Worm (Caenorhabditis elegans) whole organism, L4 larva: Measurements from ENCODE around the gene Y22D7AR.2.

Source experiments
- F44E2.7 ChIP-seq: fragments of 200-800 bp; sonication (Bioruptor generic); IDR thresholded peaks from 2 replicates; pipeline ENCODE4 v2.1.2; 2022; ENCODE audit warnings: missing genetic modification characterization, missing compliant biosample characterization
- fos-1 ChIP-seq: fragments of 150-350 bp; optimal IDR thresholded peaks from 2 replicates; lab custom pipeline; 2014; ENCODE audit warnings: missing biosample characterization, missing genetic modification characterization
- lin-13 ChIP-seq: fragments of 150-350 bp; optimal IDR thresholded peaks from 2 replicates; lab custom pipeline; 2014; ENCODE audit warnings: missing biosample characterization, missing genetic modification reagents, missing genetic modification characterization
- lin-15B ChIP-seq: fragments of 150-350 bp; sonication (generic microtip); optimal IDR thresholded peaks from 3 replicates; lab custom pipeline; 2014; ENCODE audit warnings: missing biosample characterization, missing genetic modification characterization
- lin-29 ChIP-seq: fragments of 200-800 bp; sonication (Bioruptor generic); IDR thresholded peaks from 2 replicates; pipeline ENCODE4 v1.3.6; 2022; ENCODE audit warnings: missing genetic modification reagents, missing genetic modification characterization, missing compliant biosample characterization
- lin-39 ChIP-seq: fragments of 150-350 bp; optimal IDR thresholded peaks from 2 replicates; lab custom pipeline; 2014; ENCODE audit warnings: missing biosample characterization, missing genetic modification reagents, missing genetic modification characterization
- mep-1 ChIP-seq: fragments of 150-350 bp; sonication (generic microtip); optimal IDR thresholded peaks from 3 replicates; lab custom pipeline; 2014; ENCODE audit warnings: missing biosample characterization, missing genetic modification characterization
- nhr-42 ChIP-seq: fragments of 200-800 bp; sonication (Bioruptor generic); IDR thresholded peaks from 2 replicates; pipeline ENCODE4 v1.3.6; 2022; ENCODE audit warnings: missing genetic modification characterization, missing compliant biosample characterization
- nhr-76 ChIP-seq: fragments of 150-350 bp; optimal IDR thresholded peaks from 2 replicates; lab custom pipeline; 2014; ENCODE audit warnings: missing biosample characterization, missing genetic modification characterization
- unc-130 ChIP-seq: sonication (generic microtip); optimal IDR thresholded peaks from 2 replicates; lab custom pipeline; 2016; ENCODE audit warnings: missing genetic modification reagents, missing genetic modification characterization, missing compliant biosample characterization
- unc-39 ChIP-seq: sonication (generic microtip); optimal IDR thresholded peaks from 2 replicates; lab custom pipeline; 2017; ENCODE audit warnings: missing biosample characterization, missing genetic modification characterization
- unc-62 ChIP-seq, 3 experiments: fragments of 150-350 bp in 1 of 3; sonication (generic microtip); optimal IDR thresholded peaks in 2 of 3; peaks in 1 of 3; 1 replicate in 1 of 3; 2 replicates in 2 of 3; lab custom pipeline; 2014 to 2017; ENCODE audit warnings: missing biosample characterization in 3 of 3, missing genetic modification characterization in 3 of 3, missing genetic modification reagents in 3 of 3, missing genotype in 1 of 3
- ztf-11 ChIP-seq: fragments of 150-350 bp; optimal IDR thresholded peaks from 2 replicates; lab custom pipeline; 2014; ENCODE audit warnings: missing biosample characterization, missing genetic modification characterization

DNA sequence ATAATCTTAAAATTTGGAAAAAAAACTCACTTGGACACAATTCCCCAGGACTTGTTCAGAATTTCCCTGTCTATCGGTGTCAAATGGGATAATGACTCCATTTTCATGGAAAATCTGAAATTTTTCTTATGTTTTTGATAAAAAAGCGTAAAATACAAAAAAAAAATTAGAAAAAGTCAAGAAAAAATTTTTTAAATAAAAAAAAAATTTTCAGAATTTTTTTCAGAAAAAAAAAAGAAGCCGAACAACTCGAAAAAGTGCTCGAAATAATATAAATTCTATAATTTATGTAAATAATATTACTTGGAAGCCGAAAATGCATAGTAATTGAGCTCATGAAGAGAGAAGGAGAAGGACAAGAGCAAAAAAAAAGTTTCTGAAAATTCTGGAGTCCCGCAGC, 37.2 kb upstream of the Y22D7AR.2 start, which contains the start of gene glb-30:
- no peak for TF ChIP-seq lin-29 (GFP tag; lab: Robert Waterston, UW)
- TF ChIP-seq lin-39 (tag; lab: Kevin White, UChicago): no peak
- no peak for TF ChIP-seq unc-130 (GFP tag; lab: Kevin White, UChicago)
- no peak for TF ChIP-seq lin-13
- TF ChIP-seq F44E2.7 (GFP tag; lab: Robert Waterston, UW): no peak
- no peak for TF ChIP-seq nhr-42 (GFP tag; lab: Robert Waterston, UW)
- TF ChIP-seq lin-15B: no peak
- no peak for TF ChIP-seq ztf-11 (tag; lab: Kevin White, UChicago)
- no peak for TF ChIP-seq unc-39
- no peak for TF ChIP-seq mep-1
- TF ChIP-seq nhr-76 (tag; lab: Kevin White, UChicago): no peak
- no peak for TF ChIP-seq unc-62 (GFP tag; optimal IDR thresholded peaks at IDR 0.05 in 1 of 2; lab: Kevin White, UChicago)
- TF ChIP-seq unc-62 (tag; optimal IDR thresholded peaks at IDR 0.05; lab: Kevin White, UChicago): no peak
- no peak for TF ChIP-seq fos-1 (tag; lab: Kevin White, UChicago)
